Worm (Caenorhabditis elegans) whole organism, L1 larva: ENCODE measurements around the gene ZK1251.3.

Experiments used
- C04F5.9 ChIP-seq: sonication (generic microtip); optimal IDR thresholded peaks from 2 replicates; lab custom pipeline; 2016; ENCODE audit warnings: missing genetic modification characterization, missing compliant biosample characterization
- F16B12.6 ChIP-seq: fragments of 150-350 bp; optimal IDR thresholded peaks from 2 replicates; lab custom pipeline; 2014; ENCODE audit warnings: missing biosample characterization, missing genetic modification characterization
- aha-1 ChIP-seq: fragments of 150-350 bp; optimal IDR thresholded peaks from 2 replicates; lab custom pipeline; 2014; ENCODE audit warnings: missing biosample characterization, missing genetic modification characterization
- alr-1 ChIP-seq: fragments of 200-800 bp; sonication (Bioruptor generic); optimal IDR thresholded peaks from 2 replicates; lab custom pipeline; 2018; ENCODE audit warnings: borderline replicate concordance, mild to moderate bottlenecking, missing genetic modification characterization, missing compliant biosample characterization
- aly-2 ChIP-seq: fragments of 150-350 bp; optimal IDR thresholded peaks from 2 replicates; lab custom pipeline; 2014; ENCODE audit warnings: missing biosample characterization, missing genetic modification characterization
- ama-1 ChIP-seq: fragments of 150-350 bp; optimal IDR thresholded peaks from 2 replicates; lab custom pipeline; 2014
- ceh-63 ChIP-seq: fragments of 200-800 bp; sonication (Bioruptor generic); optimal IDR thresholded peaks from 2 replicates; lab custom pipeline; 2018; ENCODE audit warnings: mild to moderate bottlenecking, missing genetic modification characterization, missing compliant biosample characterization
- ceh-8 ChIP-seq: fragments of 200-800 bp; sonication (Bioruptor generic); optimal IDR thresholded peaks from 2 replicates; lab custom pipeline; 2018; ENCODE audit warnings: mild to moderate bottlenecking, missing genetic modification characterization, moderate library complexity, missing compliant biosample characterization
- ceh-88 ChIP-seq: fragments of 200-800 bp; sonication (Bioruptor generic); IDR thresholded peaks from 2 replicates; pipeline ENCODE4 v1.3.6; 2022; ENCODE audit warnings: missing genetic modification characterization, missing compliant biosample characterization
- ceh-90 ChIP-seq: sonication (generic microtip); optimal IDR thresholded peaks from 2 replicates; lab custom pipeline; 2016; ENCODE audit warnings: missing genetic modification characterization, missing compliant biosample characterization
- dpl-1 ChIP-seq, 3 experiments: fragments of 150-350 bp in 2 of 3; sonication (generic microtip) in 1 of 3; optimal IDR thresholded peaks; 2 replicates each; lab custom pipeline; 2014 to 2017; ENCODE audit warnings: missing biosample characterization in 3 of 3, missing genetic modification characterization in 3 of 3, missing genetic modification reagents in 3 of 3
- egl-13 ChIP-seq: sonication (generic microtip); optimal IDR thresholded peaks from 2 replicates; lab custom pipeline; 2016; ENCODE audit warnings: missing genotype, missing genetic modification reagents, missing genetic modification characterization, missing compliant biosample characterization
- egl-27 ChIP-seq, 2 experiments: fragments of 150-350 bp in 1 of 2; sonication (generic microtip); optimal IDR thresholded peaks; 3 replicates each; lab custom pipeline; 2017 to 2018; ENCODE audit warnings: missing biosample characterization in 2 of 2, missing genetic modification characterization in 2 of 2, missing genetic modification reagents in 2 of 2
- elt-2 ChIP-seq: sonication (generic microtip); optimal IDR thresholded peaks from 2 replicates; lab custom pipeline; 2016; ENCODE audit warnings: missing genetic modification characterization, mild to moderate bottlenecking, inconsistent platforms, missing compliant biosample characterization, missing genetic modification reagents
- elt-3 ChIP-seq, 6 experiments: fragments of 150-350 bp in 1 of 6; sonication (generic microtip); optimal IDR thresholded peaks; 2 replicates each; lab custom pipeline; 2017 to 2018; ENCODE audit warnings: missing biosample characterization in 6 of 6, missing genetic modification characterization in 6 of 6, inconsistent platforms in 1 of 6
- fkh-8 ChIP-seq: sonication (generic microtip); optimal IDR thresholded peaks from 2 replicates; lab custom pipeline; 2016; ENCODE audit warnings: mild to moderate bottlenecking, missing genetic modification characterization, missing compliant biosample characterization
- grh-1 ChIP-seq: fragments of 200-800 bp; sonication (Bioruptor generic); IDR thresholded peaks from 2 replicates; pipeline ENCODE4 v1.3.6; 2022; ENCODE audit warnings: missing genetic modification reagents, missing genetic modification characterization, missing compliant biosample characterization
- hlh-4 ChIP-seq: sonication (generic microtip); optimal IDR thresholded peaks from 2 replicates; lab custom pipeline; 2016; ENCODE audit warnings: mild to moderate bottlenecking, missing genetic modification characterization, missing compliant biosample characterization
- hpl-2 ChIP-seq: fragments of 150-350 bp; optimal IDR thresholded peaks from 2 replicates; lab custom pipeline; 2014; ENCODE audit warnings: missing biosample characterization, missing genetic modification reagents, missing genetic modification characterization
- jun-1 ChIP-seq: fragments of 150-350 bp; optimal IDR thresholded peaks from 2 replicates; lab custom pipeline; 2014; ENCODE audit warnings: missing biosample characterization, missing genetic modification reagents, missing genetic modification characterization
- lin-14 ChIP-seq: fragments of 200-800 bp; sonication (Bioruptor generic); optimal IDR thresholded peaks from 2 replicates; lab custom pipeline; 2018; ENCODE audit warnings: mild to moderate bottlenecking, missing genetic modification characterization, moderate library complexity, missing compliant biosample characterization
- lin-15B ChIP-seq: fragments of 150-350 bp; sonication (generic microtip); optimal IDR thresholded peaks from 3 replicates; lab custom pipeline; 2014; ENCODE audit warnings: missing biosample characterization, missing genetic modification characterization
- lin-35 ChIP-seq, 2 experiments: fragments of 150-350 bp; optimal IDR thresholded peaks; 2 replicates each; lab custom pipeline; 2014; ENCODE audit warnings: missing biosample characterization in 2 of 2, missing genetic modification characterization in 2 of 2, missing genetic modification reagents in 2 of 2
- lin-39 ChIP-seq: fragments of 150-350 bp; optimal IDR thresholded peaks from 2 replicates; lab custom pipeline; 2014; ENCODE audit warnings: missing biosample characterization, missing genetic modification reagents, missing genetic modification characterization
- lir-3 ChIP-seq: sonication (generic microtip); optimal IDR thresholded peaks from 2 replicates; lab custom pipeline; 2016; ENCODE audit warnings: mild to moderate bottlenecking, missing genetic modification characterization, moderate library complexity, missing compliant biosample characterization; ENCODE audit not compliant: poor library complexity
- mab-9 ChIP-seq: fragments of 200-800 bp; sonication (Bioruptor generic); IDR thresholded peaks from 2 replicates; pipeline ENCODE4 v1.3.6; 2022; ENCODE audit warnings: missing genetic modification reagents, missing genetic modification characterization, missing compliant biosample characterization
- mdl-1 ChIP-seq, 2 experiments: fragments of 150-350 bp; optimal IDR thresholded peaks; 2 replicates each; lab custom pipeline; 2014 to 2017; ENCODE audit warnings: missing biosample characterization in 2 of 2, missing genetic modification characterization in 2 of 2, inconsistent platforms in 1 of 2
- mef-2 ChIP-seq: fragments of 150-350 bp; optimal IDR thresholded peaks from 2 replicates; lab custom pipeline; 2014; ENCODE audit warnings: missing biosample characterization, missing genetic modification characterization
- mep-1 ChIP-seq: fragments of 150-350 bp; optimal IDR thresholded peaks from 2 replicates; lab custom pipeline; 2014; ENCODE audit warnings: missing biosample characterization, missing genetic modification characterization
- nhr-11 ChIP-seq: fragments of 150-350 bp; optimal IDR thresholded peaks from 2 replicates; lab custom pipeline; 2014; ENCODE audit warnings: missing biosample characterization, missing genetic modification characterization
- nhr-12 ChIP-seq: sonication (generic microtip); optimal IDR thresholded peaks from 2 replicates; lab custom pipeline; 2017; ENCODE audit warnings: missing biosample characterization, missing genetic modification characterization
- nhr-20 ChIP-seq: sonication (generic microtip); optimal IDR thresholded peaks from 2 replicates; lab custom pipeline; 2016; ENCODE audit warnings: mild to moderate bottlenecking, missing genetic modification characterization, missing compliant biosample characterization
- nhr-237 ChIP-seq: fragments of 150-350 bp; optimal IDR thresholded peaks from 2 replicates; lab custom pipeline; 2014; ENCODE audit warnings: missing biosample characterization, missing genetic modification characterization
- nhr-28 ChIP-seq: fragments of 150-350 bp; optimal IDR thresholded peaks from 2 replicates; lab custom pipeline; 2014; ENCODE audit warnings: missing biosample characterization, missing genetic modification characterization
- nhr-71 ChIP-seq: sonication (generic microtip); optimal IDR thresholded peaks from 2 replicates; lab custom pipeline; 2016; ENCODE audit warnings: mild to moderate bottlenecking, missing genetic modification characterization, moderate library complexity, missing compliant biosample characterization
- nhr-77 ChIP-seq: fragments of 150-350 bp; optimal IDR thresholded peaks from 2 replicates; lab custom pipeline; 2014; ENCODE audit warnings: missing biosample characterization, missing genetic modification characterization
- nhr-84 ChIP-seq: sonication (generic microtip); optimal IDR thresholded peaks from 2 replicates; lab custom pipeline; 2017; ENCODE audit warnings: missing biosample characterization, missing genetic modification characterization
- nhr-85 ChIP-seq: sonication (generic microtip); peaks from one replicate; lab custom pipeline; 2016; ENCODE audit warnings: missing genetic modification characterization, inconsistent platforms, missing compliant biosample characterization
- nhr-90 ChIP-seq: sonication (generic microtip); optimal IDR thresholded peaks from 2 replicates; lab custom pipeline; 2016; ENCODE audit warnings: mild to moderate bottlenecking, missing genetic modification characterization, missing compliant biosample characterization; ENCODE audit not compliant: poor library complexity
- pax-3 ChIP-seq: fragments of 200-800 bp; sonication (Bioruptor generic); optimal IDR thresholded peaks from 2 replicates; lab custom pipeline; 2018; ENCODE audit warnings: mild to moderate bottlenecking, missing genetic modification characterization, moderate library complexity, missing compliant biosample characterization
- pqm-1 ChIP-seq: sonication (generic microtip); optimal IDR thresholded peaks from 3 replicates; lab custom pipeline; 2017; ENCODE audit warnings: missing biosample characterization, missing genetic modification characterization
- rnt-1 ChIP-seq: sonication (generic microtip); optimal IDR thresholded peaks from 2 replicates; lab custom pipeline; 2016; ENCODE audit warnings: mild to moderate bottlenecking, missing genetic modification characterization, moderate library complexity, missing compliant biosample characterization
- skn-1 ChIP-seq: fragments of 150-350 bp; optimal IDR thresholded peaks from 2 replicates; lab custom pipeline; 2014; ENCODE audit warnings: missing biosample characterization, missing genetic modification characterization
- snu-23 ChIP-seq: sonication (generic microtip); optimal IDR thresholded peaks from 2 replicates; lab custom pipeline; 2016; ENCODE audit warnings: missing genetic modification characterization, missing compliant biosample characterization
- sox-4 ChIP-seq: sonication (generic microtip); optimal IDR thresholded peaks from 2 replicates; lab custom pipeline; 2016; ENCODE audit warnings: missing genetic modification characterization, missing compliant biosample characterization
- tbx-2 ChIP-seq: sonication (generic microtip); optimal IDR thresholded peaks from 2 replicates; lab custom pipeline; 2016; ENCODE audit warnings: missing genetic modification characterization, missing compliant biosample characterization
- tlp-1 ChIP-seq: fragments of 150-350 bp; optimal IDR thresholded peaks from 2 replicates; lab custom pipeline; 2014; ENCODE audit warnings: missing biosample characterization, missing genetic modification characterization
- unc-130 ChIP-seq: fragments of 150-350 bp; optimal IDR thresholded peaks from 2 replicates; lab custom pipeline; 2017; ENCODE audit warnings: missing biosample characterization, missing genetic modification characterization, inconsistent platforms
- unc-62 ChIP-seq: fragments of 150-350 bp; optimal IDR thresholded peaks from 2 replicates; lab custom pipeline; 2014; ENCODE audit warnings: missing biosample characterization, missing genetic modification reagents, missing genetic modification characterization
- vab-15 ChIP-seq: sonication (generic microtip); optimal IDR thresholded peaks from 2 replicates; lab custom pipeline; 2017; ENCODE audit warnings: missing genotype, mild to moderate bottlenecking, missing genetic modification characterization, missing compliant biosample characterization
- ztf-11 ChIP-seq, 2 experiments: sonication (generic microtip); optimal IDR thresholded peaks; 2 replicates each; lab custom pipeline; 2016 to 2017; ENCODE audit warnings: missing genetic modification characterization in 2 of 2, missing biosample characterization in 1 of 2, missing compliant biosample characterization in 1 of 2
- ztf-4 ChIP-seq: fragments of 150-350 bp; optimal IDR thresholded peaks from 2 replicates; lab custom pipeline; 2014; ENCODE audit warnings: missing biosample characterization, missing genetic modification characterization

Gene ZK1251.3

DNA sequence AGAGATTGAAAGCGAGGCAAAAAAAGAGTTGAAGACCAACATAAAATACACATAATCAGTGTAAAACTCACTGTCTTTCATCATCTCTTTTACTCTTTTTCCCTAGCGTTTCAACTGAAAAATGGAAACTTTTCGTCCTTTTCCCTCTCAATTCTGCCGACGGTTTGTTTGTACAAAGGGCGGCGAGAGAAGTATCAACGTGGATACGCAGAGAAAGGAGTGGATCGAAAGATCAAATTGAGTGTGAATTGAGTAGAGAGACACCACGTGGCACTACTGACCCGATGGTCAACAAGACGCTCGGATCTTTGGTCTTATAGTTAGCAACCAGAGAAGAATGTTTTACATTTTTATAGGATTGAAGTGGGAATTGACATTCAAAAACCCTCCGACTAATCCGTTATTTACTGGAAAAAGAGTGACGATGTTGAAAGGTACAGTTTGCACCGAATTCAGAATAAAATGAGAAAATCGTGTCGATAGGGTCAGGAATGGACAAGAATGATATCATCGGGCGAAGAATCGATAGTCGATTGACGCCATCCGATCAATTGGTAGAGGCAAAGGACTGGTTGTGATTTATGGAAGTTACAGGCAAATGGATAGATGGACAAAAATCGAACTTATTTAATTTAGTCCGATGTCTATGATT is 12.3 kb upstream of the ZK1251.3 start (continued):
- no peak for TF ChIP-seq nhr-84 (tag; lab: Kevin White, UChicago)
- no peak for TF ChIP-seq nhr-28 (tag; lab: Kevin White, UChicago)
- no peak for TF ChIP-seq fkh-8 (tag; lab: Kevin White, UChicago)
- peak; percentile 10 for TF ChIP-seq jun-1
- TF ChIP-seq dpl-1 (GFP tag; optimal IDR thresholded peaks at IDR 0.05; lab: Kevin White, UChicago) = peak in 2 of 3 experiments; percentile 14 to 39
- no peak for TF ChIP-seq sox-4 (tag; lab: Kevin White, UChicago)
- TF ChIP-seq C04F5.9 = no peak
- no peak for TF ChIP-seq egl-13
- no peak for TF ChIP-seq mab-9 (GFP tag; lab: Robert Waterston, UW)
- TF ChIP-seq aly-2 (tag; lab: Kevin White, UChicago) = no peak
- TF ChIP-seq pqm-1 (tag; lab: Kevin White, UChicago) = no peak
- 0 out of 2 replicates have a peak, but pooled peaks have one; percentile 16 for TF ChIP-seq grh-1 (GFP tag; lab: Robert Waterston, UW)
- peak; percentile 29 for TF ChIP-seq lir-3 (tag; lab: Kevin White, UChicago)
- TF ChIP-seq ceh-88 (GFP tag; lab: Robert Waterston, UW) = 0 out of 2 replicates have a peak, but pooled peaks have one; percentile 10
- no peak for TF ChIP-seq mef-2
- TF ChIP-seq alr-1 (tag; lab: Kevin White, UChicago) = no peak
- peak; percentile 45 for TF ChIP-seq ztf-4 (tag; lab: Kevin White, UChicago)
- peak; percentile 97 for TF ChIP-seq nhr-20
- TF ChIP-seq F16B12.6 (tag; lab: Kevin White, UChicago) = no peak
- TF ChIP-seq nhr-11 (tag; lab: Kevin White, UChicago) = no peak
- TF ChIP-seq rnt-1 (tag; lab: Kevin White, UChicago) = peak; percentile 30
- peak; percentile 74 for TF ChIP-seq tbx-2 (tag; lab: Kevin White, UChicago)
- peak; percentile 54 for TF ChIP-seq pax-3 (tag; lab: Kevin White, UChicago)
- TF ChIP-seq unc-130 (tag; lab: Kevin White, UChicago) = peak; percentile 20
- TF ChIP-seq elt-3 (tag; optimal IDR thresholded peaks at IDR 0.05; lab: Kevin White, UChicago) = peak in 4 of 6 experiments; percentile 13 to 68 (median 24)
- TF ChIP-seq hlh-4 (tag; lab: Kevin White, UChicago) = no peak
- peak; percentile 61 for TF ChIP-seq skn-1 (tag; lab: Kevin White, UChicago)
- peak; percentile 46 to 96 for TF ChIP-seq mdl-1 (tag; optimal IDR thresholded peaks at IDR 0.05; lab: Kevin White, UChicago)
- no peak for TF ChIP-seq lin-15B (tag; lab: Kevin White, UChicago)
- peak; percentile 98 for TF ChIP-seq nhr-85 (tag; lab: Kevin White, UChicago)
- TF ChIP-seq nhr-77 = peak; percentile 79
- TF ChIP-seq ceh-8 (GFP tag; lab: Kevin White, UChicago) = no peak
- TF ChIP-seq nhr-90 (tag; lab: Kevin White, UChicago) = peak; percentile 70
- TF ChIP-seq vab-15 = no peak
- peak; percentile 58 for TF ChIP-seq hpl-2 (GFP tag; lab: Kevin White, UChicago)
- TF ChIP-seq ceh-63 = no peak
- no peak for TF ChIP-seq ama-1 (lab: Kevin White, UChicago)
- TF ChIP-seq lin-39 (tag; lab: Kevin White, UChicago) = no peak
- TF ChIP-seq ztf-11 (tag; optimal IDR thresholded peaks at IDR 0.05; lab: Kevin White, UChicago) = no peak
- peak; percentile 46 for TF ChIP-seq nhr-237 (tag; lab: Kevin White, UChicago)
- TF ChIP-seq elt-2 (tag; lab: Kevin White, UChicago) = peak; percentile 60
- peak; percentile 83 for TF ChIP-seq snu-23 (GFP tag; lab: Kevin White, UChicago)
- peak in 1 of 2 experiments; percentile 69 for TF ChIP-seq lin-35 (GFP tag; optimal IDR thresholded peaks at IDR 0.05; lab: Kevin White, UChicago)
- no peak for TF ChIP-seq aha-1 (tag; lab: Kevin White, UChicago)
- no peak for TF ChIP-seq tlp-1
- TF ChIP-seq egl-27 (tag; optimal IDR thresholded peaks at IDR 0.05; lab: Kevin White, UChicago) = peak in 1 of 2 experiments; percentile 25
- peak; percentile 89 for TF ChIP-seq lin-14
- TF ChIP-seq mep-1 (tag; lab: Kevin White, UChicago) = peak; percentile 73
- no peak for TF ChIP-seq nhr-12 (tag; lab: Kevin White, UChicago)
- no peak for TF ChIP-seq unc-62 (GFP tag; lab: Kevin White, UChicago)
- no peak for TF ChIP-seq ceh-90
- peak; percentile 88 for TF ChIP-seq nhr-71
